Fruit fly (Drosophila melanogaster): ENCODE data around the gene pip.

dm6 chr3L:19316638-19317037, 20.8 kb downstream of the pip start:
- TF ChIP-seq tj (GFP tag; optimal IDR thresholded peaks at IDR 0.05) (no peak), CG1620 (GFP tag; optimal IDR thresholded peaks at IDR 0.05) (no peak), CG14711 (tag; optimal IDR thresholded peaks at IDR 0.05) (no peak), bab1 (GFP tag; optimal IDR thresholded peaks at IDR 0.05) (no peak), Crg-1 (GFP tag; optimal IDR thresholded peaks at IDR 0.05) (no peak), kay (GFP tag; ENCODE audit: borderline replicate concordance) (no peak), cic (GFP tag; optimal IDR thresholded peaks at IDR 0.05) (no peak), CG5204 (GFP tag; optimal IDR thresholded peaks at IDR 0.05) (no peak), Hr96 (GFP tag; optimal IDR thresholded peaks at IDR 0.05) (no peak)
